Worm (Caenorhabditis elegans): Measurements from ENCODE around the gene T19H12.12.

DNA sequence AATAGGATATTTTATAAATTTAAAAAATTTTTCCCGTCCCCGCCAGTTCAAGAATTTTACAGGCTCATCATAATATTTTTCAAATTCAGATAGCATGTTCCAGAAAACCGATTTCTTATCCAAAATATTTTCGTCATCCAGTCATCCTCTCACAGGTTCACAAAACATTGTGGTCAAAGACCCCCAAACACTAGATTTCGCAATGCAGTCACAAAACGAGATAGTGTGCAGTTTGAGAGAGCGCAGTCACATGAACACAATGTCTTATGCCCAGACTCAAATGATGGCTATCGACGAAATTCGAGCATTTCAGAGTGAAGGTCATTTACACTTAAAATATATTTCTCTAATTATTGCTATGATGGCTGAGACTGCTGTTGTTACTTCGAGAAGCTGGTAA is 40.0 kb upstream of the T19H12.12 start, which contains the start of gene abhd-5.2:
- TF ChIP-seq R02D3.7 (tag; optimal IDR thresholded peaks at IDR 0.05) (no peak), ztf-11 (tag; optimal IDR thresholded peaks at IDR 0.05) (no peak), ztf-4 (tag; optimal IDR thresholded peaks at IDR 0.05) (no peak), aly-2 (tag; optimal IDR thresholded peaks at IDR 0.05) (no peak), sma-9 (GFP tag; optimal IDR thresholded peaks at IDR 0.05) (peak; percentile 45), sma-9 (tag; optimal IDR thresholded peaks at IDR 0.05) (no peak), ama-1 (optimal IDR thresholded peaks at IDR 0.05) (no peak), mdl-1 (tag; optimal IDR thresholded peaks at IDR 0.05) (no peak)
